Fruit fly (Drosophila melanogaster): Measurements from ENCODE around the gene Pfdn2.

DNA sequence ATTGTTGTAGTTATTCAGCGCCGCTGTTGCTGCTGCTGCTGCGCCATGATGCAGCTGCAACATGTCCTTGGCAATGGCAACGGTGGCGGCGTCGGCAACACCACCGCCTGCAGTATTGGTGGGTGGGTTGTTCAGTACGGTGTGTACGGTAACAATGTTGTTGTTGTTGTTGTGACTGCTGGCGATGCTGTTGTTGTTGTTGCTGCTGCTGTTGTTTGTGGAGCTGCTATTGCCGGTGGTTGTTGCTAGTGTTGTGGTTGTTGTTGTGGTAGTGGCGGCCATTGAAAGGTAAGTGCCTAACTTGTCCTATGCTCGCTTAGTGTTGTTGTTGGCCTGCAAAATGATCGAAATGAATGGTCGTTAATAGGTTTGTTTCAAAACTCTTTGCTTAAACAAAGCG lies 43.5 kb upstream of the Pfdn2 start:
- TF ChIP-seq esn (GFP tag; optimal IDR thresholded peaks at IDR 0.05) (no peak), CG10631 (GFP tag; optimal IDR thresholded peaks at IDR 0.05) (no peak), CG6808 (GFP tag; optimal IDR thresholded peaks at IDR 0.05) (no peak), Eip75B (GFP tag; optimal IDR thresholded peaks at IDR 0.05) (no peak), pdm3 (GFP tag; optimal IDR thresholded peaks at IDR 0.05) (no peak), dac (GFP tag; optimal IDR thresholded peaks at IDR 0.05) (no peak), CG31627 (GFP tag; optimal IDR thresholded peaks at IDR 0.05) (no peak), CG8119 (GFP tag; IDR thresholded peaks at IDR 0.05) (no peak)
